Fruit fly (Drosophila melanogaster): ENCODE results near the gene CG2680.

The CG2680 gene

DNA sequence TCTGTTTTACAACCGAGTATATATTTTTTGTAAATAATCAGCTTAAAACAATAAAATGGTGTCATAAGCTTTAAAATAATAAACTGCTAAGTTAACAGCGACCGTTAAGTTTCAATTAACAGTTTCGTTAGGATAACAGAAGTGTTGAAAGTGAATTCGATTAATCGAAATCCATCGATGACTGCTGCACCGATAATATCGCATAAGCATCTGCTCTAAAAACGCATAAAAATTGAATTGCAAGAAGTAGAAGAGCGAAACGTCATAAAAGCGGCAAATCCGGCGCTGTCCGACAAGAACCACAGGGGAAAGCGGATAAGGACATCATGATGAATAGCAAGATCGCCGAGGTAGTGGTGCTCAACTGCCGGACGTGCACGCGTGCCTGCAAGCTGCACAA lies 20.3 kb upstream of the CG2680 start, which contains the start of gene dwg (continued):
- TF ChIP-seq ash1 (GFP tag; optimal IDR thresholded peaks at IDR 0.05) (no peak), CG12744 (GFP tag; optimal IDR thresholded peaks at IDR 0.05) (no peak), her (GFP tag; optimal IDR thresholded peaks at IDR 0.05) (no peak), tgo (GFP tag; IDR thresholded peaks at IDR 0.05) (no peak), tx (GFP tag; optimal IDR thresholded peaks at IDR 0.05) (no peak), corto (GFP tag; optimal IDR thresholded peaks at IDR 0.05) (no peak), Myb (GFP tag; optimal IDR thresholded peaks at IDR 0.05) (peak; percentile 77), CG7786 (GFP tag; optimal IDR thresholded peaks at IDR 0.05) (no peak), E2f1 (GFP tag; IDR thresholded peaks at IDR 0.05) (no peak), Abd-B (GFP tag; optimal IDR thresholded peaks at IDR 0.05) (peak; percentile 38), MBD-R2 (GFP tag; IDR thresholded peaks at IDR 0.05) (peak; percentile 75), ab (GFP tag; optimal IDR thresholded peaks at IDR 0.05) (no peak), Scr (GFP tag; IDR thresholded peaks at IDR 0.05; ENCODE audit: partially characterized antibody) (peak; percentile 82), gro (GFP tag; optimal IDR thresholded peaks at IDR 0.05) (no peak), Xbp1 (GFP tag; optimal IDR thresholded peaks at IDR 0.05) (no peak), Hsf (GFP tag; optimal IDR thresholded peaks at IDR 0.05) (no peak), lmd (GFP tag; IDR thresholded peaks at IDR 0.05) (no peak), CG3726 (GFP tag; IDR thresholded peaks at IDR 0.05) (no peak), otp (GFP tag; IDR thresholded peaks at IDR 0.05) (no peak), phol (tag; optimal IDR thresholded peaks at IDR 0.05) (no peak), CG1792 (GFP tag; optimal IDR thresholded peaks at IDR 0.05) (no peak), Doc3 (GFP tag; IDR thresholded peaks at IDR 0.05; ENCODE audit: partially characterized antibody) (peak; percentile 79), CG34376 (GFP tag; optimal IDR thresholded peaks at IDR 0.05) (no peak), CG2129 (GFP tag; IDR thresholded peaks at IDR 0.05; ENCODE audit: partially characterized antibody) (peak; percentile 78), B-H1 (GFP tag; IDR thresholded peaks at IDR 0.05) (no peak), H2.0 (GFP tag; IDR thresholded peaks at IDR 0.05) (no peak), CTCF (GFP tag; optimal IDR thresholded peaks at IDR 0.05) (no peak), gt (GFP tag; IDR thresholded peaks at IDR 0.05) (no peak), Dp (GFP tag; optimal IDR thresholded peaks at IDR 0.05) (peak; percentile 42), tap (tag; optimal IDR thresholded peaks at IDR 0.05) (no peak), CG17385 (GFP tag; optimal IDR thresholded peaks at IDR 0.05) (no peak), Dip3 (GFP tag; optimal IDR thresholded peaks at IDR 0.05) (no peak), Eip74EF (GFP tag; optimal IDR thresholded peaks at IDR 0.05) (no peak), Doc2 (GFP tag; IDR thresholded peaks at IDR 0.05) (no peak), bab2 (GFP tag; optimal IDR thresholded peaks at IDR 0.05) (no peak), MTF-1 (GFP tag; optimal IDR thresholded peaks at IDR 0.05; ENCODE audit: borderline replicate concordance) (no peak), CG13287 (GFP tag; IDR thresholded peaks at IDR 0.05; ENCODE audit: partially characterized antibody) (peak; percentile 88), CG11085 (GFP tag; IDR thresholded peaks at IDR 0.05) (no peak), CG14860 (GFP tag; IDR thresholded peaks at IDR 0.05; ENCODE audit: partially characterized antibody) (peak; percentile 68; the same call in 2 of the 3 replicates), CG1529 (GFP tag; optimal IDR thresholded peaks at IDR 0.05) (no peak), Rfx (GFP tag; IDR thresholded peaks at IDR 0.05) (no peak), CG17612 (GFP tag; IDR thresholded peaks at IDR 0.05) (no peak), Hr3 (GFP tag; optimal IDR thresholded peaks at IDR 0.05) (no peak), CG6654 (GFP tag; optimal IDR thresholded peaks at IDR 0.05) (no peak), CG34422 (GFP tag; IDR thresholded peaks at IDR 0.05) (no peak), CG9727 (GFP tag; optimal IDR thresholded peaks at IDR 0.05) (no peak), CG2875 (GFP tag; optimal IDR thresholded peaks at IDR 0.05) (no peak), caup (GFP tag; optimal IDR thresholded peaks at IDR 0.05; ENCODE audit: severe bottlenecking) (no peak), Lim3 (GFP tag; IDR thresholded peaks at IDR 0.05) (no peak), lilli (GFP tag; optimal IDR thresholded peaks at IDR 0.05) (no peak), CG4360 (GFP tag; IDR thresholded peaks at IDR 0.05) (no peak), trh (GFP tag; optimal IDR thresholded peaks at IDR 0.05) (no peak), gce (GFP tag; IDR thresholded peaks at IDR 0.05) (no peak)

Measured in whole organism, embryonic.